Fruit fly (Drosophila melanogaster): ENCODE measurements around the gene Coa7.

The Coa7 gene

dm6 chrX:23004598-23005469 lies 8.5 kb upstream of the Coa7 start, which contains the start of the genes stnA and stnB (continued):
- peak; percentile 4 for TF ChIP-seq CG34376 (GFP tag; optimal IDR thresholded peaks at IDR 0.05)
- TF ChIP-seq Hey (tag; optimal IDR thresholded peaks at IDR 0.05), result no peak
- TF ChIP-seq ro (GFP tag; IDR thresholded peaks at IDR 0.05), result no peak
- peak; percentile 21 for TF ChIP-seq nmo (GFP tag; optimal IDR thresholded peaks at IDR 0.05)
- TF ChIP-seq Blimp-1 (GFP tag; optimal IDR thresholded peaks at IDR 0.05), result peak; percentile 7
- TF ChIP-seq Gug (GFP tag; IDR thresholded peaks at IDR 0.05), result no peak
- peak; percentile 14 for TF ChIP-seq Sox100B (GFP tag; optimal IDR thresholded peaks at IDR 0.05)
- TF ChIP-seq pros (GFP tag; optimal IDR thresholded peaks at IDR 0.05), result no peak
- TF ChIP-seq CG5245 (GFP tag; optimal IDR thresholded peaks at IDR 0.05), result no peak
- TF ChIP-seq CG15514 (GFP tag; optimal IDR thresholded peaks at IDR 0.05), result peak; percentile 67
- TF ChIP-seq tin (GFP tag; optimal IDR thresholded peaks at IDR 0.05), result peak; percentile 8
- TF ChIP-seq Dip3 (GFP tag; optimal IDR thresholded peaks at IDR 0.05), result peak; percentile 27
- peak; percentile 4 for TF ChIP-seq ind (GFP tag; optimal IDR thresholded peaks at IDR 0.05)
- peak; percentile 46 for TF ChIP-seq Ptx1 (GFP tag; IDR thresholded peaks at IDR 0.05)
- TF ChIP-seq CG17186 (GFP tag; optimal IDR thresholded peaks at IDR 0.05), result no peak
- peak; percentile 54; the same call in 1 of the 3 replicates for TF ChIP-seq dysf (GFP tag; IDR thresholded peaks at IDR 0.05)
- peak; percentile 57 for TF ChIP-seq lab (GFP tag; optimal IDR thresholded peaks at IDR 0.05)
- TF ChIP-seq Med (GFP tag), result peak; percentile 76
- peak; percentile 39; the same call in 1 of the 2 replicates for TF ChIP-seq CG9932 (GFP tag; IDR thresholded peaks at IDR 0.05)
- TF ChIP-seq CG2712 (tag; optimal IDR thresholded peaks at IDR 0.05), result peak; percentile 22
- 0 out of 2 replicates have a peak, but pooled peaks have one; percentile 13 for TF ChIP-seq Ada2b (GFP tag; IDR thresholded peaks at IDR 0.05)
- TF ChIP-seq kay (GFP tag; optimal IDR thresholded peaks at IDR 0.05), result no peak
- peak; percentile 31 for TF ChIP-seq CG10274 (GFP tag; optimal IDR thresholded peaks at IDR 0.05)
- peak; percentile 23 for TF ChIP-seq Hsf (GFP tag; optimal IDR thresholded peaks at IDR 0.05)
- peak; percentile 28 for TF ChIP-seq sug (tag; optimal IDR thresholded peaks at IDR 0.05)
- TF ChIP-seq CG13894 (tag; optimal IDR thresholded peaks at IDR 0.05), result peak; percentile 28
- TF ChIP-seq cwo (GFP tag; optimal IDR thresholded peaks at IDR 0.05), result peak; percentile 13
- TF ChIP-seq ranshi (GFP tag; IDR thresholded peaks at IDR 0.05), result no peak
- TF ChIP-seq dmrt99B (tag; optimal IDR thresholded peaks at IDR 0.05), result peak; percentile 45
- peak; percentile 40; the same call in 1 of the 2 replicates for TF ChIP-seq Adf1 (GFP tag; IDR thresholded peaks at IDR 0.05)
- peak; percentile 10 for TF ChIP-seq PHDP (tag; optimal IDR thresholded peaks at IDR 0.05)
- peak; percentile 13 for TF ChIP-seq bcd (GFP tag; optimal IDR thresholded peaks at IDR 0.05)
- TF ChIP-seq CG13624 (GFP tag; optimal IDR thresholded peaks at IDR 0.05), result peak; percentile 0
- TF ChIP-seq crol (GFP tag; IDR thresholded peaks at IDR 0.05), result no peak
- peak; percentile 28; the same call in 1 of the 2 replicates for TF ChIP-seq Rfx (GFP tag; IDR thresholded peaks at IDR 0.05)
- TF ChIP-seq emc (GFP tag; optimal IDR thresholded peaks at IDR 0.05), result no peak
- TF ChIP-seq CHES-1-like (GFP tag; optimal IDR thresholded peaks at IDR 0.05), result no peak
- TF ChIP-seq Lim3 (GFP tag; IDR thresholded peaks at IDR 0.05), result no peak
- 0 out of 2 replicates have a peak, but pooled peaks have one; percentile 7 for TF ChIP-seq sob (GFP tag; IDR thresholded peaks at IDR 0.05)
- no peak for TF ChIP-seq CG8765 (GFP tag; IDR thresholded peaks at IDR 0.05)
- peak; percentile 34 for TF ChIP-seq Meics (GFP tag; optimal IDR thresholded peaks at IDR 0.05)
- no peak for TF ChIP-seq Drgx (GFP tag; IDR thresholded peaks at IDR 0.05)
- peak; percentile 19 for TF ChIP-seq mam (GFP tag; optimal IDR thresholded peaks at IDR 0.05)
- TF ChIP-seq chif (GFP tag; optimal IDR thresholded peaks at IDR 0.05), result no peak
- no peak for TF ChIP-seq disco-r (GFP tag; optimal IDR thresholded peaks at IDR 0.05)
- TF ChIP-seq CG3726 (GFP tag; IDR thresholded peaks at IDR 0.05), result no peak
- TF ChIP-seq CG9797 (GFP tag; optimal IDR thresholded peaks at IDR 0.05), result no peak
- no peak for TF ChIP-seq Hr3 (GFP tag; optimal IDR thresholded peaks at IDR 0.05)
- no peak for TF ChIP-seq CG12299 (tag; optimal IDR thresholded peaks at IDR 0.05)

All from whole organism, embryonic.